Fruit fly (Drosophila melanogaster) whole organism, embryonic: ENCODE data around the gene CG13059.

Source experiments
- Aef1 ChIP-seq: fragments of 200-800 bp; sonication (Bioruptor generic); IDR thresholded peaks from 3 replicates; pipeline ENCODE4 v1.3.6; 2022; ENCODE audit warnings: missing biosample characterization, missing genetic modification characterization
- Atf6 ChIP-seq: fragments of 200-800 bp; sonication (Bioruptor generic); IDR thresholded peaks from 2 replicates; pipeline ENCODE4 v1.3.6; 2022; ENCODE audit warnings: missing biosample characterization, missing genetic modification characterization
- C15 ChIP-seq: fragments of 200-800 bp; sonication (Bioruptor generic); IDR thresholded peaks from 3 replicates; pipeline ENCODE4 v1.3.6; 2022; ENCODE audit warnings: missing biosample characterization, missing genetic modification characterization
- CG13123 ChIP-seq: fragments of 200-800 bp; sonication (Bioruptor generic); optimal IDR thresholded peaks from 2 replicates; lab custom pipeline; 2016; ENCODE audit warnings: missing biosample characterization, missing genetic modification characterization
- CG13287 ChIP-seq: fragments of 200-800 bp; sonication (Bioruptor generic); IDR thresholded peaks from 2 replicates; pipeline ENCODE4 v1.3.6; 2022; ENCODE audit warnings: missing biosample characterization, missing genetic modification characterization; ENCODE audit not compliant: partially characterized antibody
- CG14014 ChIP-seq: fragments of 200-800 bp; sonication (Bioruptor generic); IDR thresholded peaks from 2 replicates; pipeline ENCODE4 v1.3.6; 2022; ENCODE audit warnings: missing biosample characterization, missing genetic modification characterization
- CG15269 ChIP-seq: fragments of 200-800 bp; sonication (Bioruptor generic); optimal IDR thresholded peaks from 2 replicates; lab custom pipeline; 2018; ENCODE audit warnings: missing biosample characterization, mild to moderate bottlenecking, missing genetic modification characterization, moderate library complexity
- CG1647 ChIP-seq: fragments of 200-800 bp; sonication (Bioruptor generic); optimal IDR thresholded peaks from 3 replicates; lab custom pipeline; 2016; ENCODE audit warnings: missing biosample characterization, missing genetic modification characterization
- CG17186 ChIP-seq: fragments of 200-800 bp; sonication (Bioruptor generic); optimal IDR thresholded peaks from 3 replicates; lab custom pipeline; 2017; ENCODE audit warnings: missing biosample characterization, missing genetic modification reagents, missing genetic modification characterization
- CG17612 ChIP-seq: fragments of 200-800 bp; sonication (Bioruptor generic); IDR thresholded peaks from 2 replicates; pipeline ENCODE4 v1.3.6; 2022; ENCODE audit warnings: missing biosample characterization, missing genetic modification characterization
- CG3407 ChIP-seq: fragments of 200-800 bp; sonication (Bioruptor generic); optimal IDR thresholded peaks from 2 replicates; lab custom pipeline; 2018; ENCODE audit warnings: missing biosample characterization, mild to moderate bottlenecking, missing genetic modification characterization
- CG43689 ChIP-seq: fragments of 200-800 bp; sonication (Bioruptor generic); IDR thresholded peaks from 2 replicates; pipeline ENCODE4 v1.3.6; 2022; ENCODE audit warnings: missing biosample characterization, missing genetic modification characterization
- CG7271 ChIP-seq: fragments of 200-800 bp; sonication (Bioruptor generic); optimal IDR thresholded peaks from 2 replicates; lab custom pipeline; 2018; ENCODE audit warnings: missing biosample characterization, mild to moderate bottlenecking, missing genetic modification characterization, moderate library complexity
- CG9727 ChIP-seq: fragments of 200-800 bp; sonication (Bioruptor generic); optimal IDR thresholded peaks from 3 replicates; lab custom pipeline; 2017; ENCODE audit warnings: missing biosample characterization, mild to moderate bottlenecking, missing genetic modification characterization
- Eip74EF ChIP-seq, 2 experiments: fragments of 200-800 bp in 1 of 2; fragments of >200 bp in 1 of 2; sonication (Bioruptor generic) in 1 of 2; optimal IDR thresholded peaks; 2 replicates each; lab custom pipeline; 2017 to 2019; ENCODE audit warnings: missing biosample characterization in 2 of 2, missing genetic modification characterization in 2 of 2, mild to moderate bottlenecking in 1 of 2, moderate library complexity in 1 of 2
- HLH54F ChIP-seq: fragments of 200-800 bp; sonication (Bioruptor generic); optimal IDR thresholded peaks from 3 replicates; lab custom pipeline; 2016; ENCODE audit warnings: missing biosample characterization, missing genetic modification characterization
- HmgD ChIP-seq: fragments of 200-800 bp; sonication (Bioruptor generic); optimal IDR thresholded peaks from 3 replicates; lab custom pipeline; 2016; ENCODE audit warnings: missing biosample characterization, missing genetic modification characterization
- Lhr ChIP-seq: fragments of 200-800 bp; sonication (Bioruptor generic); optimal IDR thresholded peaks from 3 replicates; lab custom pipeline; 2017; ENCODE audit warnings: mild to moderate bottlenecking, missing biosample characterization, missing genetic modification reagents, missing genetic modification characterization
- Max ChIP-seq: fragments of 200-800 bp; sonication (Bioruptor generic); optimal IDR thresholded peaks from 2 replicates; lab custom pipeline; 2016; ENCODE audit warnings: missing biosample characterization, mild to moderate bottlenecking, missing genetic modification characterization
- Med ChIP-seq: fragments of 200-800 bp; sonication (Bioruptor generic); peaks from one replicate; lab custom pipeline; 2016; ENCODE audit warnings: missing biosample characterization, missing genetic modification characterization, mild to moderate bottlenecking, inconsistent platforms, moderate library complexity
- NC2α ChIP-seq: fragments of 200-800 bp; sonication (Bioruptor generic); optimal IDR thresholded peaks from 2 replicates; lab custom pipeline; 2016; ENCODE audit warnings: missing biosample characterization, missing genetic modification characterization
- Trl ChIP-seq, 3 experiments: fragments of >200 bp in 2 of 3; fragments of 200-800 bp in 1 of 3; sonication (Bioruptor generic) in 1 of 3; optimal IDR thresholded peaks; 2 replicates in 1 of 3; 3 replicates in 2 of 3; lab custom pipeline; 2016 to 2017; ENCODE audit warnings: missing biosample characterization in 1 of 3, missing genetic modification characterization in 1 of 3
- ab ChIP-seq: fragments of 200-800 bp; sonication (Bioruptor generic); optimal IDR thresholded peaks from 2 replicates; lab custom pipeline; 2016; ENCODE audit warnings: missing biosample characterization, missing genetic modification characterization
- aop ChIP-seq: fragments of 200-800 bp; sonication (Bioruptor generic); IDR thresholded peaks from 2 replicates; pipeline ENCODE4 v1.3.6; 2022; ENCODE audit warnings: missing biosample characterization, missing genetic modification characterization
- bigmax ChIP-seq: fragments of 200-800 bp; sonication (Bioruptor generic); optimal IDR thresholded peaks from 2 replicates; lab custom pipeline; 2018; ENCODE audit warnings: missing biosample characterization, mild to moderate bottlenecking, missing genetic modification characterization
- cato ChIP-seq: fragments of 200-800 bp; sonication (Bioruptor generic); optimal IDR thresholded peaks from 2 replicates; lab custom pipeline; 2016; ENCODE audit warnings: missing biosample characterization, missing genetic modification characterization, borderline replicate concordance
- chinmo ChIP-seq: fragments of 200-800 bp; sonication (Bioruptor generic); IDR thresholded peaks from 4 replicates; pipeline ENCODE4 v1.3.6; 2022; ENCODE audit warnings: missing biosample characterization, missing genetic modification characterization; ENCODE audit not compliant: partially characterized antibody
- chm ChIP-seq: fragments of 200-800 bp; sonication (Bioruptor generic); IDR thresholded peaks from 2 replicates; pipeline ENCODE4 v1.3.6; 2022; ENCODE audit warnings: missing biosample characterization, missing genetic modification characterization
- disco-r ChIP-seq: fragments of 200-800 bp; sonication (Bioruptor generic); optimal IDR thresholded peaks from 2 replicates; lab custom pipeline; 2016; ENCODE audit warnings: missing biosample characterization, missing genetic modification characterization
- fd96Cb ChIP-seq: fragments of 200-800 bp; sonication (Bioruptor generic); optimal IDR thresholded peaks from 2 replicates; lab custom pipeline; 2018; ENCODE audit warnings: missing biosample characterization, mild to moderate bottlenecking, missing genetic modification characterization, moderate library complexity
- grau ChIP-seq: fragments of 200-800 bp; optimal IDR thresholded peaks from 3 replicates; lab custom pipeline; 2019; ENCODE audit warnings: missing biosample characterization, mild to moderate bottlenecking, missing genetic modification characterization, moderate library complexity
- inv ChIP-seq: fragments of 200-800 bp; sonication (Bioruptor generic); IDR thresholded peaks from 2 replicates; pipeline ENCODE4 v1.3.6; 2022; ENCODE audit warnings: missing biosample characterization, missing genetic modification characterization; ENCODE audit not compliant: partially characterized antibody
- lab ChIP-seq: fragments of 200-800 bp; sonication (Bioruptor generic); optimal IDR thresholded peaks from 3 replicates; lab custom pipeline; 2017; ENCODE audit warnings: missing biosample characterization, missing genetic modification characterization, mild to moderate bottlenecking, moderate library complexity, missing genetic modification reagents
- lola ChIP-seq, 3 experiments: fragments of >200 bp in 2 of 3; fragments of 200-800 bp in 1 of 3; sonication (Bioruptor generic) in 1 of 3; optimal IDR thresholded peaks; 2 replicates each; lab custom pipeline; 2017 to 2019; ENCODE audit warnings: missing biosample characterization in 3 of 3, missing genetic modification characterization in 3 of 3, mild to moderate bottlenecking in 1 of 3, moderate library complexity in 1 of 3
- nerfin-1 ChIP-seq: fragments of 200-800 bp; sonication (Bioruptor generic); optimal IDR thresholded peaks from 3 replicates; lab custom pipeline; 2019; ENCODE audit warnings: missing biosample characterization, mild to moderate bottlenecking, missing genetic modification characterization, moderate library complexity
- otp ChIP-seq: fragments of 200-800 bp; sonication (Bioruptor generic); IDR thresholded peaks from 3 replicates; pipeline ENCODE4, ENCODE4 v1.3.6; 2022; ENCODE audit warnings: missing biosample characterization, missing genetic modification characterization
- rib ChIP-seq: fragments of 200-800 bp; sonication (Bioruptor generic); IDR thresholded peaks from 2 replicates; pipeline ENCODE4 v1.3.6; 2022; ENCODE audit warnings: missing biosample characterization, missing genetic modification characterization
- sug ChIP-seq: fragments of 200-800 bp; optimal IDR thresholded peaks from 2 replicates; lab custom pipeline; 2019; ENCODE audit warnings: missing biosample characterization, mild to moderate bottlenecking, missing genetic modification characterization, moderate library complexity
- trem ChIP-seq: fragments of 200-800 bp; optimal IDR thresholded peaks from 3 replicates; lab custom pipeline; 2019; ENCODE audit warnings: missing biosample characterization, mild to moderate bottlenecking, missing genetic modification characterization, moderate library complexity
- twi ChIP-seq: fragments of 200-800 bp; optimal IDR thresholded peaks from 2 replicates; lab custom pipeline; 2019; ENCODE audit warnings: missing biosample characterization, mild to moderate bottlenecking, missing genetic modification characterization, moderate library complexity

The CG13059 gene

DNA sequence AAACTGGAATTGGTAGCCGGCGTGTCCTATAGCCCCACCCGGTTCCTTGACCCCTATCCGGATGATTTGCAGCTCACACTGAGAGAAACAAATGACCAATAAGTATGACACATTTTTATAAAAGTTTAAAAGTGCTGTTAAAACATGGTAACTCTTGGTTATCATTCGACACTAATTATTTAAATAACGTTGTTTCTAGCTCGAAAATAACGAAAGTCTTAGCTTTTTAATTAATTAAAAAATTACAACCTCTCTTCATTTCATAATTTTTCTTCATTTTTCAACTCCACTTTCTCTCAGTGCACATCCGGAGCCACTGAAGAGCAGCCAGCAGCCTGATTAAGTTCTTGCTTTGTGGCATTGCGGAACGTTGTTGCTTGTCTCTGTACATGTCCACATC is 40.7 kb downstream of the CG13059 start (continued):
- TF ChIP-seq ab (GFP tag; lab: Kevin White, UChicago) = no peak

DNA sequence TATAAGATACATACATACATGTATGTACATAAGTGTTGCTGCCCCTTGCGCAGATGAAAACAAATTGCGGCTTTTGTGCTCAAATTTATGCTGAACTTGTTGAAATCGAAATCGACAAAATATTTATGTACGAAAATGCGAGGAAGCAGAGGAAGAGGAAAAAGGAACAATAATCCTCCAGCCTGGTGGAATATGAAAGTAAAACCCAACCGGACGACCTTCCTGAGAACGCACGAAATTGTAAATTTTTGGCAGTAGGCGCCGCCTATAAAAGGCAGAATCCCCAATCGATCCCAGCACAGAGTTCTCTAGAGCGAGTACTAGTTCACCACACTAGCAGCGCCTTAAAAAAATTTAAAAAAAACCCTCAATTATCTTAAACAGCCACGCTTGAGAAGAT is 41.1 kb downstream of the CG13059 start, which contains the start of gene Cpr72Eb:
Gene Cpr72Eb, plus strand, starts transcription at position 301 of the 400 bp plus-strand sequence.
- TF ChIP-seq rib (GFP tag; lab: Robert Waterston, UW) = no peak
- no peak for TF ChIP-seq twi
- no peak for TF ChIP-seq Eip74EF (GFP tag; optimal IDR thresholded peaks at IDR 0.05; lab: Kevin White, UChicago)

dm6 chr3L:16367240-16367639 is 43.8 kb downstream of the CG13059 start, which contains the start of gene Cpr72Ec:
Gene Cpr72Ec, minus strand, starts transcription at chr3L:16367340.
- 0 out of 4 replicates have a peak, but pooled peaks have one; percentile 22 for TF ChIP-seq chinmo (GFP tag; lab: Robert Waterston, UW)
- TF ChIP-seq Atf6 (GFP tag; lab: Robert Waterston, UW) = no peak
- TF ChIP-seq aop (GFP tag; lab: Robert Waterston, UW) = no peak
- TF ChIP-seq HmgD (GFP tag; lab: Kevin White, UChicago) = no peak
- TF ChIP-seq CG15269 (tag; lab: Kevin White, UChicago) = no peak

DNA sequence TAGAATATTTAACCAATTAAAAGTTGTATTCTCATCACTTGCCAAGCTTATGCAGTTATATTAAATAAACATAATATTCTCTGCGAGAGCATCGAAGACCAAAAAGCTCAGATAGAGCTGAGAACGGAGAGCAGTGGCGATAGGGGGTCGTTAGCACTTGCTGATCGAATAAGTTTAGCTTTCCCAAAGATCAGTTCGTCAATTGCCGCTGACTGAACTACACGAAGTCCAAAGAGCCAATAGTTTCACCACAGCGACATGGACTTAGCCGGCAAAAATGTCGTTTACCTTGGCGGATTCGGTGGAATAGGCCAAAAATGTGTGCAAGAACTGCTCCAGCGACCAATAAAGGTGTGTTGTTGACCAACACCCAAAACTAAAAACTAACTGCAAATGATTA is 44.7 kb downstream of the CG13059 start, which contains the start of gene CG4842:
Gene CG4842, plus strand, starts transcription at position 191 of the 400 bp plus-strand sequence.
- no peak for TF ChIP-seq CG3407 (GFP tag; lab: Kevin White, UChicago)
- TF ChIP-seq Lhr (GFP tag; lab: Kevin White, UChicago) = no peak
- TF ChIP-seq fd96Cb (tag; lab: Kevin White, UChicago) = no peak
- no peak for TF ChIP-seq trem (tag; lab: Kevin White, UChicago)
- TF ChIP-seq NC2α = no peak
- no peak for TF ChIP-seq bigmax (GFP tag; lab: Kevin White, UChicago)
- no peak for TF ChIP-seq lola (GFP tag; optimal IDR thresholded peaks at IDR 0.05; lab: Kevin White, UChicago)
- TF ChIP-seq HLH54F = no peak
- TF ChIP-seq CG13123 (GFP tag; lab: Kevin White, UChicago) = no peak
- TF ChIP-seq sug (tag; lab: Kevin White, UChicago) = peak; percentile 29
- no peak for TF ChIP-seq CG7271 (tag; lab: Kevin White, UChicago)
- no peak for TF ChIP-seq CG1647 (GFP tag; lab: Kevin White, UChicago)
- 0 out of 4 replicates have a peak, but pooled peaks have one; percentile 57 for TF ChIP-seq chinmo (GFP tag; lab: Robert Waterston, UW)
- peak; percentile 46 for TF ChIP-seq Med
- TF ChIP-seq CG43689 = no peak
- peak in 1 of 2 experiments; percentile 28 for TF ChIP-seq Trl (optimal IDR thresholded peaks at IDR 0.05; lab: Kevin White, UChicago)
- no peak for TF ChIP-seq Trl (GFP tag; optimal IDR thresholded peaks at IDR 0.05; lab: Kevin White, UChicago)

- TF ChIP-seq CG17186 = no peak
- TF ChIP-seq inv (GFP tag; lab: Robert Waterston, UW) = no peak
- no peak for TF ChIP-seq chm (GFP tag; lab: Robert Waterston, UW)
- no peak for TF ChIP-seq Max (GFP tag; lab: Kevin White, UChicago)
- TF ChIP-seq CG14014 (GFP tag; lab: Robert Waterston, UW) = no peak
- TF ChIP-seq lab (GFP tag; lab: Kevin White, UChicago) = no peak
- TF ChIP-seq CG17612 (GFP tag; lab: Robert Waterston, UW) = no peak
- no peak for TF ChIP-seq Aef1 (GFP tag; lab: Robert Waterston, UW)
- TF ChIP-seq disco-r (GFP tag; lab: Kevin White, UChicago) = no peak
- no peak for TF ChIP-seq cato
- TF ChIP-seq CG15269 (tag; lab: Kevin White, UChicago) = no peak
- no peak for TF ChIP-seq otp (GFP tag; lab: Robert Waterston, UW)
- TF ChIP-seq grau (tag; lab: Kevin White, UChicago) = no peak
- no peak for TF ChIP-seq nerfin-1 (tag; lab: Kevin White, UChicago)
- no peak for TF ChIP-seq CG9727 (GFP tag; lab: Kevin White, UChicago)
- TF ChIP-seq C15 (GFP tag; lab: Robert Waterston, UW) = no peak
- TF ChIP-seq CG13287 (GFP tag; lab: Robert Waterston, UW) = no peak
Measured at dm6 chr3L:16369526-16369925, 46.1 kb downstream of the CG13059 start, which contains the start of gene CG18814. Gene CG18814, plus strand, starts transcription at chr3L:16369826.
